Fruit fly (Drosophila melanogaster) whole organism, wandering third instar larva: ENCODE results near the gene mmy.

Source experiments
- Abd-B ChIP-seq: fragments of >200 bp; optimal IDR thresholded peaks from 2 replicates; lab custom pipeline; 2017; ENCODE audit warnings: missing biosample characterization, missing genetic modification characterization
- CG32264 ChIP-seq: fragments of 200-800 bp; sonication (Bioruptor generic); optimal IDR thresholded peaks from 2 replicates; lab custom pipeline; 2016; ENCODE audit warnings: missing biosample characterization, missing genetic modification characterization
- CrebA ChIP-seq: fragments of 200-800 bp; sonication (Bioruptor generic); optimal IDR thresholded peaks from 2 replicates; lab custom pipeline; 2016; ENCODE audit warnings: missing biosample characterization, mild to moderate bottlenecking, missing genetic modification characterization, borderline replicate concordance
- Dif ChIP-seq: fragments of 200-275, 200-300 bp; sonication (Bioruptor generic); optimal IDR thresholded peaks from 2 replicates; lab custom pipeline; 2018; ENCODE audit warnings: missing biosample characterization, missing genetic modification characterization; ENCODE audit not compliant: partially characterized antibody
- GATAd ChIP-seq: sonication (Bioruptor generic); optimal IDR thresholded peaks from 2 replicates; lab custom pipeline; 2016; ENCODE audit warnings: missing biosample characterization, missing genetic modification characterization
- HLH106 ChIP-seq: fragments of 200-800 bp; optimal IDR thresholded peaks from 3 replicates; lab custom pipeline; 2019; ENCODE audit warnings: missing biosample characterization, mild to moderate bottlenecking, missing genetic modification characterization, moderate library complexity
- Hnf4 ChIP-seq: fragments of 200-800 bp; sonication (Bioruptor generic); optimal IDR thresholded peaks from 2 replicates; lab custom pipeline; 2016; ENCODE audit warnings: missing biosample characterization, mild to moderate bottlenecking, missing genetic modification characterization
- Hr78 ChIP-seq: fragments of >200 bp; optimal IDR thresholded peaks from 2 replicates; lab custom pipeline; 2017; ENCODE audit warnings: missing biosample characterization, missing genetic modification characterization
- Hr83 ChIP-seq: fragments of 200-300 bp; sonication (Bioruptor generic); optimal IDR thresholded peaks from 2 replicates; lab custom pipeline; 2016; ENCODE audit warnings: missing biosample characterization, mild to moderate bottlenecking, missing genetic modification characterization, moderate library complexity; ENCODE audit not compliant: poor library complexity, severe bottlenecking
- Jra ChIP-seq: sonication (Bioruptor generic); optimal IDR thresholded peaks from 2 replicates; lab custom pipeline; 2016; ENCODE audit warnings: missing biosample characterization, missing genetic modification characterization
- Mio ChIP-seq: sonication (Bioruptor generic); optimal IDR thresholded peaks from 2 replicates; lab custom pipeline; 2016; ENCODE audit warnings: missing biosample characterization, missing genetic modification characterization
- Myc ChIP-seq: fragments of >200 bp; optimal IDR thresholded peaks from 2 replicates; lab custom pipeline; 2017
- N ChIP-seq: fragments of >200 bp; optimal IDR thresholded peaks from 2 replicates; lab custom pipeline; 2018; ENCODE audit warnings: missing biosample characterization, missing external identifiers, missing genetic modification characterization
- OdsH ChIP-seq: fragments of 200-800 bp; sonication (Bioruptor generic); optimal IDR thresholded peaks from 2 replicates; lab custom pipeline; 2016; ENCODE audit warnings: missing biosample characterization, mild to moderate bottlenecking, missing genetic modification characterization
- Rel ChIP-seq, 2 experiments: fragments of 200-800 bp; sonication (Bioruptor generic) in 1 of 2; optimal IDR thresholded peaks; 2 replicates in 1 of 2; 3 replicates in 1 of 2; lab custom pipeline; 2016 to 2019; ENCODE audit warnings: mild to moderate bottlenecking in 2 of 2, missing biosample characterization in 2 of 2, missing genetic modification characterization in 2 of 2, moderate library complexity in 1 of 2
- Vsx2 ChIP-seq: fragments of 200-300, 225-300 bp; sonication (Bioruptor generic); optimal IDR thresholded peaks from 2 replicates; lab custom pipeline; 2018; ENCODE audit warnings: missing biosample characterization, missing genetic modification characterization; ENCODE audit not compliant: partially characterized antibody
- br ChIP-seq: fragments of 200-800 bp; sonication (Bioruptor generic); optimal IDR thresholded peaks from 2 replicates; lab custom pipeline; 2016; ENCODE audit warnings: missing biosample characterization, missing genetic modification characterization
- dsf ChIP-seq: sonication (Bioruptor generic); optimal IDR thresholded peaks from 2 replicates; lab custom pipeline; 2016; ENCODE audit warnings: missing biosample characterization, missing genetic modification characterization, borderline replicate concordance
- ey ChIP-seq: fragments of 200-800 bp; sonication (Bioruptor generic); optimal IDR thresholded peaks from 2 replicates; lab custom pipeline; 2016; ENCODE audit warnings: missing biosample characterization, missing genetic modification characterization
- foxo ChIP-seq, 2 experiments: fragments of 200-800 bp; sonication (Bioruptor generic); optimal IDR thresholded peaks; 2 replicates in 1 of 2; 3 replicates in 1 of 2; lab custom pipeline; 2016 to 2017; ENCODE audit warnings: missing biosample characterization in 2 of 2, missing genetic modification characterization in 2 of 2
- fru ChIP-seq: fragments of 200-800 bp; sonication (Bioruptor generic); optimal IDR thresholded peaks from 3 replicates; lab custom pipeline; 2016; ENCODE audit warnings: missing biosample characterization, mild to moderate bottlenecking, missing genetic modification characterization
- h ChIP-seq: fragments of 200-800 bp; sonication (Bioruptor generic); optimal IDR thresholded peaks from 3 replicates; lab custom pipeline; 2016; ENCODE audit warnings: missing biosample characterization, mild to moderate bottlenecking, missing genetic modification characterization
- lola ChIP-seq: fragments of >200 bp; optimal IDR thresholded peaks from 2 replicates; lab custom pipeline; 2017; ENCODE audit warnings: missing biosample characterization, missing genetic modification characterization
- pan ChIP-seq: fragments of >200 bp; optimal IDR thresholded peaks from 2 replicates; lab custom pipeline; 2017
- psq ChIP-seq: fragments of 200-800 bp; sonication (Bioruptor generic); optimal IDR thresholded peaks from 3 replicates; lab custom pipeline; 2017; ENCODE audit warnings: missing biosample characterization, mild to moderate bottlenecking, missing genetic modification characterization, moderate library complexity
- rgr ChIP-seq: fragments of 200-800 bp; sonication (Bioruptor generic); optimal IDR thresholded peaks from 3 replicates; lab custom pipeline; 2016; ENCODE audit warnings: missing biosample characterization, mild to moderate bottlenecking, missing genetic modification characterization
- sage ChIP-seq: fragments of 200-800 bp; sonication (Bioruptor generic); optimal IDR thresholded peaks from 2 replicates; lab custom pipeline; 2016; ENCODE audit warnings: missing biosample characterization, mild to moderate bottlenecking, missing genetic modification characterization
- sv ChIP-seq: fragments of 200-800 bp; sonication (Bioruptor generic); optimal IDR thresholded peaks from 3 replicates; lab custom pipeline; 2016; ENCODE audit warnings: missing biosample characterization, missing genetic modification characterization
- tai ChIP-seq: sonication (Bioruptor generic); optimal IDR thresholded peaks from 2 replicates; lab custom pipeline; 2016; ENCODE audit warnings: missing biosample characterization, missing genetic modification characterization
- usp ChIP-seq: fragments of >200 bp; optimal IDR thresholded peaks from 2 replicates; lab custom pipeline; 2017; ENCODE audit warnings: missing biosample characterization, missing genetic modification characterization
- woc ChIP-seq: sonication (Bioruptor generic); optimal IDR thresholded peaks from 2 replicates; lab custom pipeline; 2016; ENCODE audit warnings: missing biosample characterization, mild to moderate bottlenecking, missing genetic modification characterization

Gene mmy

DNA sequence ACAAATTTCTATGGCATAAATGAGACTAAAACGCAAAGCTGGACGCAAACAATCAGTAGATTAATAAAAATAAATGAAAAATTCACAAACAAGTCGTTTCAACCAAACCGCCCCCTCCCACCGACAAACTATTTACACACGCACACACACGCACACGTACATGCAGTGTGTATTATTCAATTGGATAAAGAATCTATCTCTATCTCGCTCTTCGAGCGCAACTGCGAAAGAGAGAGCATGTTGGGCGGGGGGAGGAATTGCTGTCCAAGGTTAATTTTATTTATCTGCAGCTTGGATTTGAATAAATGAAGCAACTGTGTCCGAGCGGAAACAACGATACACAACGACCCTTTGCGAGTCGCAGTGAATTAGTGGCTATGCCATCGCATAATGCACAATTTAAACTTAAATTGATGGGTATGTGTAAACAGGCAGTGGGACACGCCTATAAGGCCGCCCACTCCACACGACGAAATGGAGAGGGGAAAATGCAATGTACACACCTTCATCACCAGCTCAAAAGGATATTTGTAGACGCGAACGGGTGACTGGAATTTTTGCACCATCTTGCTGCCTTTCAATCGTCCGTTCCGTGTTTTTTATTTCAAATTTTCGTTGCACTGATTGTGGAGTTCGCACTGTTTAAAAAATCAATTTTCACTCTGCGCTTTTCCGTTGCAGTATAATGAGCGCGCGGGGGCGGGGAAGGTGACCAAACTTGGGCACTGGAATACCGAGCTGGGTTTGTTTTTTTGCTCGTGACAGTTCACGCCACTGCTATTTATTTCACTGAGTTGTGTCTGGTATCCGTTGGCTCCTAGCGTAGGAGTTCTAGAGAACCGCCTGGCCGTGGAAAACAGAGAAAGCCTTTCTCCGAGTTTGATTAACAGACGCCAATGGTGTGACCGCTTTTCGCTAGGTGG lies 18.4 kb downstream of the mmy start, which contains the start of gene retm:
TSS of gene retm (minus strand) at position 898 of the 923 bp plus-strand sequence.
- TF ChIP-seq foxo (GFP tag; optimal IDR thresholded peaks at IDR 0.05; lab: Kevin White, UChicago) (peak in 1 of 2 experiments; percentile 18), HLH106 (tag; lab: Kevin White, UChicago) (no peak), N (peak; percentile 76), fru (peak; percentile 37)

dm6 chr2L:6449753-6450152 lies 24.0 kb downstream of the mmy start:
- TF ChIP-seq psq (GFP tag; lab: Kevin White, UChicago): no peak
- no peak for TF ChIP-seq Rel (GFP tag; optimal IDR thresholded peaks at IDR 0.05; lab: Kevin White, UChicago)
- TF ChIP-seq Rel (tag; optimal IDR thresholded peaks at IDR 0.05; lab: Kevin White, UChicago): peak; percentile 47

DNA sequence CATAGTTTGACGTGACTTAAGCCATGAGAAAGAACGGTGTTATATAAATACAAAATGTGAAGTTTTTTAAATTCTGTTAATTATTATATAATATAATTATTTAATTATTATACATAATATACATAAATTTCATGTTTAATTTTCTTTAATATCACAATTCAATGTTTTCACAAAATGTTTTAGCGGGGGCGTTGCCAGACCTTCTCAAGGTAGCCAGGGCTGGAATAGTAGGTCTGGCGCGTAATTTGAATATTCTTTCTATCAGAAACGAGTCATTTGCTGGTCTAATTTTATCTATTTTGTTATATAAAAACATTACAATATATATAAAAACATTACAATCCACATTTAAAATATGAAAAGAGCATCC lies 25.4 kb downstream of the mmy start, which contains the start of gene Acox3:
TSS of gene Acox3 (minus strand) at position 70 of the 370 bp plus-strand sequence.
- TF ChIP-seq lola (GFP tag; lab: Kevin White, UChicago) (no peak), br (GFP tag; lab: Kevin White, UChicago) (no peak), sage (GFP tag; lab: Kevin White, UChicago) (no peak), fru (no peak), Hr83 (GFP tag; lab: Kevin White, UChicago) (no peak), usp (GFP tag; lab: Kevin White, UChicago) (no peak)
- TF ChIP-seq, all 38 proteins: peak for 0

- TF ChIP-seq Vsx2 (GFP tag; lab: Kevin White, UChicago) (no peak), rgr (GFP tag; lab: Kevin White, UChicago) (peak; percentile 16), Hnf4 (GFP tag; lab: Kevin White, UChicago) (no peak), dsf (no peak), Rel (GFP tag; optimal IDR thresholded peaks at IDR 0.05; lab: Kevin White, UChicago) (no peak), Rel (tag; optimal IDR thresholded peaks at IDR 0.05; lab: Kevin White, UChicago) (no peak), CG32264 (GFP tag; lab: Kevin White, UChicago) (no peak), tai (no peak), CrebA (no peak), OdsH (GFP tag; lab: Kevin White, UChicago) (no peak), Dif (peak; percentile 10), Abd-B (no peak), psq (GFP tag; lab: Kevin White, UChicago) (no peak), HLH106 (tag; lab: Kevin White, UChicago) (no peak), Hr83 (GFP tag; lab: Kevin White, UChicago) (peak; percentile 58), Jra (GFP tag; lab: Kevin White, UChicago) (no peak), woc (GFP tag; lab: Kevin White, UChicago) (no peak), lola (GFP tag; lab: Kevin White, UChicago) (no peak), Hr78 (no peak), GATAd (GFP tag; lab: Kevin White, UChicago) (no peak), pan (lab: Kevin White, UChicago) (no peak), Mio (GFP tag; lab: Kevin White, UChicago) (no peak), foxo (GFP tag; optimal IDR thresholded peaks at IDR 0.05; lab: Kevin White, UChicago) (no peak), N (no peak), ey (no peak)
- TF ChIP-seq, all 38 proteins: peak for 3
Observed at dm6 chr2L:6447581-6448333, 25.9 kb downstream of the mmy start.

dm6 chr2L:6426329-6426728 lies 47.4 kb downstream of the mmy start:
- peak; percentile 63 for TF ChIP-seq h (GFP tag; lab: Kevin White, UChicago)
- no peak for TF ChIP-seq Myc (lab: Kevin White, UChicago)
- no peak for TF ChIP-seq sv (GFP tag; lab: Kevin White, UChicago)
